Worm (Caenorhabditis elegans) whole organism, young adult: ENCODE results near the gene mrpl-36.

Experiments used
- B0336.3 ChIP-seq: fragments of 200-800 bp; sonication (Bioruptor generic); IDR thresholded peaks from 2 replicates; pipeline ENCODE4 v1.3.6; 2022; ENCODE audit warnings: missing genetic modification characterization, missing compliant biosample characterization
- C06A6.2 ChIP-seq: fragments of 200-800 bp; sonication (Bioruptor generic); conservative IDR thresholded peaks from 2 replicates; pipeline ENCODE4 v1.3.6; 2022; ENCODE audit warnings: missing genetic modification characterization, missing compliant biosample characterization
- C17E4.6 ChIP-seq: fragments of 200-800 bp; sonication (Bioruptor generic); IDR thresholded peaks from 2 replicates; pipeline ENCODE4 v1.3.6; 2022; ENCODE audit warnings: missing genetic modification reagents, missing genetic modification characterization, missing compliant biosample characterization
- D2030.7 ChIP-seq: fragments of 200-800 bp; sonication (Bioruptor generic); IDR thresholded peaks from 2 replicates; pipeline ENCODE4 v1.3.6; 2022; ENCODE audit warnings: missing genetic modification reagents, missing genetic modification characterization, missing compliant biosample characterization
- F23B12.7 ChIP-seq: sonication (generic microtip); optimal IDR thresholded peaks from 2 replicates; lab custom pipeline; 2017; ENCODE audit warnings: missing genetic modification characterization, mild to moderate bottlenecking, missing compliant biosample characterization, antibody characterized with exemption, moderate library complexity; ENCODE audit not compliant: insufficient read depth
- F33H1.4 ChIP-seq: fragments of 200-800 bp; sonication (Bioruptor generic); IDR thresholded peaks from 2 replicates; pipeline ENCODE4 v1.3.6; 2022; ENCODE audit warnings: missing genetic modification reagents, missing genetic modification characterization, missing compliant biosample characterization
- F37B4.10 ChIP-seq: fragments of 200-800 bp; sonication (Bioruptor generic); IDR thresholded peaks from 2 replicates; pipeline ENCODE4 v1.3.6; 2022; ENCODE audit warnings: missing genetic modification characterization, missing compliant biosample characterization
- F55B11.4 ChIP-seq: sonication (generic microtip); optimal IDR thresholded peaks from 2 replicates; lab custom pipeline; 2016; ENCODE audit warnings: missing compliant biosample characterization, missing genetic modification characterization, borderline replicate concordance; ENCODE audit not compliant: insufficient read depth
- Y53G8AR.9 ChIP-seq: fragments of 200-800 bp; sonication (Bioruptor generic); conservative IDR thresholded peaks from 2 replicates; pipeline ENCODE4 v1.3.6; 2022; ENCODE audit warnings: missing genetic modification reagents, missing genetic modification characterization, missing compliant biosample characterization
- Y67H2A.10 ChIP-seq: fragments of 200-800 bp; sonication (Bioruptor generic); conservative IDR thresholded peaks from 2 replicates; pipeline ENCODE4 v1.3.6; 2022; ENCODE audit warnings: missing genetic modification reagents, missing genetic modification characterization, missing compliant biosample characterization
- Y95B8A.8 ChIP-seq: fragments of 200-800 bp; sonication (Bioruptor generic); IDR thresholded peaks from 2 replicates; pipeline ENCODE4 v1.3.6; 2022; ENCODE audit warnings: missing genetic modification reagents, missing genetic modification characterization, missing compliant biosample characterization
- atf-7 ChIP-seq: sonication (generic microtip); optimal IDR thresholded peaks from 2 replicates; lab custom pipeline; 2017; ENCODE audit warnings: mild to moderate bottlenecking, missing genetic modification characterization, missing compliant biosample characterization
- bed-1 ChIP-seq: fragments of 200-800 bp; sonication (Bioruptor generic); IDR thresholded peaks from 2 replicates; pipeline ENCODE4 v1.3.6; 2022; ENCODE audit warnings: missing genetic modification reagents, missing genetic modification characterization, missing compliant biosample characterization
- ceh-27 ChIP-seq: fragments of 200-800 bp; sonication (Bioruptor generic); optimal IDR thresholded peaks from 2 replicates; lab custom pipeline; 2018; ENCODE audit warnings: mild to moderate bottlenecking, missing genetic modification characterization, moderate library complexity, missing compliant biosample characterization
- ceh-58 ChIP-seq: fragments of 200-800 bp; sonication (Bioruptor generic); IDR thresholded peaks from 2 replicates; pipeline ENCODE4 v1.3.6; 2022; ENCODE audit warnings: missing genetic modification characterization, missing compliant biosample characterization
- ceh-79 ChIP-seq: sonication (generic microtip); optimal IDR thresholded peaks from 2 replicates; lab custom pipeline; 2017; ENCODE audit warnings: mild to moderate bottlenecking, missing genetic modification characterization, missing compliant biosample characterization
- ceh-91 ChIP-seq: fragments of 200-800 bp; sonication (Bioruptor generic); IDR thresholded peaks from 2 replicates; pipeline ENCODE4 v1.3.6; 2022; ENCODE audit warnings: missing genetic modification reagents, missing genetic modification characterization, missing compliant biosample characterization
- die-1 ChIP-seq: sonication (generic microtip); optimal IDR thresholded peaks from 2 replicates; lab custom pipeline; 2016; ENCODE audit warnings: missing genotype, mild to moderate bottlenecking, missing genetic modification characterization, missing compliant biosample characterization
- ekl-4 ChIP-seq: fragments of 200-800 bp; sonication (Bioruptor generic); IDR thresholded peaks from 2 replicates; pipeline ENCODE4 v1.3.6; 2022; ENCODE audit warnings: missing genetic modification reagents, missing genetic modification characterization, missing compliant biosample characterization
- hlh-12 ChIP-seq: sonication (generic microtip); optimal IDR thresholded peaks from 2 replicates; lab custom pipeline; 2016; ENCODE audit warnings: missing genetic modification characterization, missing compliant biosample characterization
- hlh-26 ChIP-seq: fragments of 200-800 bp; sonication (Bioruptor generic); conservative IDR thresholded peaks from 2 replicates; pipeline ENCODE4 v1.3.6; 2022; ENCODE audit warnings: missing genetic modification reagents, missing genetic modification characterization, missing compliant biosample characterization
- hmg-1.2 ChIP-seq: fragments of 200-800 bp; sonication (Bioruptor generic); IDR thresholded peaks from 2 replicates; pipeline ENCODE4 v1.3.6; 2022; ENCODE audit warnings: missing genetic modification reagents, missing genetic modification characterization, missing compliant biosample characterization
- lin-35 ChIP-seq, 3 experiments: fragments of 150-350 bp in 2 of 3; sonication (generic microtip) in 1 of 3; optimal IDR thresholded peaks; 2 replicates each; lab custom pipeline; 2014 to 2018; ENCODE audit warnings: missing biosample characterization in 3 of 3, missing genetic modification characterization in 3 of 3, missing genetic modification reagents in 3 of 3
- lin-40 ChIP-seq: sonication (generic microtip); optimal IDR thresholded peaks from 2 replicates; lab custom pipeline; 2016; ENCODE audit warnings: missing genetic modification characterization, mild to moderate bottlenecking, missing compliant biosample characterization, missing genotype, missing genetic modification reagents
- lin-54 ChIP-seq: fragments of 200-800 bp; sonication (Bioruptor generic); optimal IDR thresholded peaks from 2 replicates; lab custom pipeline; 2018; ENCODE audit warnings: mild to moderate bottlenecking, missing genetic modification characterization, missing compliant biosample characterization
- lir-1 ChIP-seq: fragments of 200-800 bp; sonication (Bioruptor generic); conservative IDR thresholded peaks from 2 replicates; pipeline ENCODE4 v1.3.6; 2022; ENCODE audit warnings: missing genetic modification reagents, missing genetic modification characterization, missing compliant biosample characterization
- lsl-1 ChIP-seq: fragments of 200-800 bp; sonication (Bioruptor generic); optimal IDR thresholded peaks from 2 replicates; lab custom pipeline; 2018; ENCODE audit warnings: mild to moderate bottlenecking, missing genetic modification characterization, moderate library complexity, missing compliant biosample characterization
- madf-10 ChIP-seq: sonication (generic microtip); optimal IDR thresholded peaks from 2 replicates; lab custom pipeline; 2016; ENCODE audit warnings: mild to moderate bottlenecking, missing genetic modification characterization, missing compliant biosample characterization
- madf-3 ChIP-seq: fragments of 200-800 bp; sonication (Bioruptor generic); IDR thresholded peaks from 2 replicates; pipeline ENCODE4 v1.3.6; 2022; ENCODE audit warnings: missing genetic modification reagents, missing genetic modification characterization, missing compliant biosample characterization
- madf-6 ChIP-seq: fragments of 200-800 bp; sonication (Bioruptor generic); IDR thresholded peaks from 2 replicates; pipeline ENCODE4 v1.3.6; 2022; ENCODE audit warnings: missing genetic modification reagents, missing genetic modification characterization, missing compliant biosample characterization
- nfyb-1 ChIP-seq: fragments of 200-800 bp; sonication (Bioruptor generic); IDR thresholded peaks from 2 replicates; pipeline ENCODE4 v1.3.6; 2022; ENCODE audit warnings: missing genetic modification reagents, missing genetic modification characterization, missing compliant biosample characterization
- nhr-179 ChIP-seq: sonication (generic microtip); optimal IDR thresholded peaks from 2 replicates; lab custom pipeline; 2016; ENCODE audit warnings: mild to moderate bottlenecking, missing genetic modification characterization, missing compliant biosample characterization
- nhr-27 ChIP-seq: fragments of 200-800 bp; sonication (Bioruptor generic); optimal IDR thresholded peaks from 2 replicates; lab custom pipeline; 2018; ENCODE audit warnings: mild to moderate bottlenecking, missing genetic modification characterization, moderate library complexity, missing compliant biosample characterization
- pbrm-1 ChIP-seq: fragments of 200-800 bp; sonication (Bioruptor generic); IDR thresholded peaks from 2 replicates; pipeline ENCODE4 v1.3.6; 2022; ENCODE audit warnings: missing genetic modification reagents, missing genetic modification characterization, missing compliant biosample characterization
- pha-4 ChIP-seq: fragments of 150-350 bp; sonication (generic microtip); optimal IDR thresholded peaks from 2 replicates; lab custom pipeline; 2014; ENCODE audit warnings: missing biosample characterization, missing genetic modification reagents, missing genetic modification characterization
- rec-8 ChIP-seq, 2 experiments: sonication (generic microtip); optimal IDR thresholded peaks; 2 replicates each; lab custom pipeline; 2016; ENCODE audit warnings: mild to moderate bottlenecking in 2 of 2, missing genetic modification characterization in 2 of 2, missing genetic modification reagents in 2 of 2, missing genotype in 2 of 2, missing biosample characterization in 1 of 2, missing compliant biosample characterization in 1 of 2, moderate library complexity in 1 of 2
- repo-1 ChIP-seq: sonication (generic microtip); optimal IDR thresholded peaks from 2 replicates; lab custom pipeline; 2017; ENCODE audit warnings: mild to moderate bottlenecking, missing genetic modification characterization, missing compliant biosample characterization
- sdz-38 ChIP-seq: sonication (generic microtip); optimal IDR thresholded peaks from 2 replicates; lab custom pipeline; 2016; ENCODE audit warnings: missing genotype, missing genetic modification characterization, missing compliant biosample characterization
- snpc-4 ChIP-seq, 5 experiments: fragments of 150-350 bp in 1 of 5; sonication (generic microtip) in 4 of 5; optimal IDR thresholded peaks; 2 replicates each; lab custom pipeline; 2014 to 2018; ENCODE audit warnings: missing genetic modification characterization in 5 of 5, missing biosample characterization in 3 of 5, antibody characterized with exemption in 2 of 5, mild to moderate bottlenecking in 2 of 5, missing compliant biosample characterization in 2 of 5, missing genotype in 2 of 5, moderate library complexity in 2 of 5, missing genetic modification reagents in 1 of 5
- tbx-9 ChIP-seq: sonication (generic microtip); optimal IDR thresholded peaks from 2 replicates; lab custom pipeline; 2016; ENCODE audit warnings: borderline replicate concordance, missing genetic modification characterization, inconsistent platforms, missing compliant biosample characterization
- unc-130 ChIP-seq: sonication (generic microtip); optimal IDR thresholded peaks from 2 replicates; lab custom pipeline; 2016; ENCODE audit warnings: missing genetic modification reagents, missing genetic modification characterization, missing compliant biosample characterization
- ztf-22 ChIP-seq: fragments of 200-800 bp; sonication (Bioruptor generic); optimal IDR thresholded peaks from 2 replicates; lab custom pipeline; 2018; ENCODE audit warnings: mild to moderate bottlenecking, missing genetic modification characterization, moderate library complexity, missing compliant biosample characterization
- ztf-28 ChIP-seq: fragments of 200-800 bp; sonication (Bioruptor generic); IDR thresholded peaks from 2 replicates; pipeline ENCODE4 v1.3.6; 2022; ENCODE audit warnings: missing genetic modification reagents, missing genetic modification characterization, missing compliant biosample characterization
- ztf-3 ChIP-seq: fragments of 200-800 bp; sonication (Bioruptor generic); optimal IDR thresholded peaks from 2 replicates; lab custom pipeline; 2018; ENCODE audit warnings: mild to moderate bottlenecking, missing genetic modification characterization, missing compliant biosample characterization

mrpl-36 gene

ce11 chrIII:9827163-9827951 lies 20.6 kb downstream of the mrpl-36 start, which contains the start of the genes ZK632.10 and ZK632.11 (continued):
- TF ChIP-seq nfyb-1 (peak; percentile 49; the same call in 1 of the 2 replicates), D2030.7 (peak; percentile 33; the same call in 1 of the 2 replicates), nhr-27 (tag; lab: Kevin White, UChicago) (no peak), C06A6.2 (GFP tag; lab: Robert Waterston, UW) (no peak), Y53G8AR.9 (peak; percentile 39; the same call in 1 of the 2 replicates), F23B12.7 (tag; lab: Kevin White, UChicago) (peak; percentile 73), F33H1.4 (peak; percentile 66), pbrm-1 (peak; percentile 56), lsl-1 (GFP tag; lab: Kevin White, UChicago) (peak; percentile 83), F55B11.4 (no peak), lin-40 (tag; lab: Kevin White, UChicago) (no peak), ceh-79 (tag; lab: Kevin White, UChicago) (no peak), hmg-1.2 (GFP tag; lab: Robert Waterston, UW) (peak; percentile 44; the same call in 1 of the 2 replicates), ekl-4 (no peak), snpc-4 (GFP tag; optimal IDR thresholded peaks at IDR 0.05; lab: Kevin White, UChicago) (no peak), snpc-4 (tag; optimal IDR thresholded peaks at IDR 0.05; lab: Kevin White, UChicago) (peak in 2 of 4 experiments; percentile 16 to 42), lin-54 (GFP tag; lab: Kevin White, UChicago) (peak; percentile 31), ceh-27 (peak; percentile 20), madf-3 (GFP tag; lab: Robert Waterston, UW) (peak; percentile 37; the same call in 1 of the 2 replicates)

- TF ChIP-seq madf-3 (GFP tag; lab: Robert Waterston, UW) (no peak), ztf-3 (GFP tag; lab: Kevin White, UChicago) (no peak), tbx-9 (tag; lab: Kevin White, UChicago) (no peak), madf-10 (tag; lab: Kevin White, UChicago) (no peak), hlh-26 (GFP tag; lab: Robert Waterston, UW) (no peak), bed-1 (no peak), Y95B8A.8 (GFP tag; lab: Robert Waterston, UW) (no peak), B0336.3 (no peak), sdz-38 (tag; lab: Kevin White, UChicago) (no peak), lin-35 (GFP tag; optimal IDR thresholded peaks at IDR 0.05; lab: Kevin White, UChicago) (peak in 1 of 3 experiments; percentile 44), hlh-12 (tag; lab: Kevin White, UChicago) (no peak), Y53G8AR.9 (peak; percentile 66), rec-8 (tag; optimal IDR thresholded peaks at IDR 0.05; lab: Kevin White, UChicago) (no peak), ztf-28 (GFP tag; lab: Robert Waterston, UW) (no peak), lir-1 (no peak), pbrm-1 (0 out of 2 replicates have a peak, but pooled peaks have one; percentile 48), pha-4 (no peak), repo-1 (tag; lab: Kevin White, UChicago) (peak; percentile 40), die-1 (no peak), ceh-58 (GFP tag; lab: Robert Waterston, UW) (no peak), madf-6 (GFP tag; lab: Robert Waterston, UW) (0 out of 2 replicates have a peak, but pooled peaks have one; percentile 8), ekl-4 (0 out of 2 replicates have a peak, but pooled peaks have one; percentile 35), F55B11.4 (no peak), C17E4.6 (GFP tag; lab: Robert Waterston, UW) (no peak), F37B4.10 (GFP tag; lab: Robert Waterston, UW) (no peak), Y67H2A.10 (GFP tag; lab: Robert Waterston, UW) (no peak), lin-54 (GFP tag; lab: Kevin White, UChicago) (peak; percentile 39), unc-130 (GFP tag; lab: Kevin White, UChicago) (no peak), lin-40 (tag; lab: Kevin White, UChicago) (peak; percentile 39), ztf-22 (GFP tag; lab: Kevin White, UChicago) (no peak), atf-7 (peak; percentile 52), nhr-179 (no peak), hmg-1.2 (GFP tag; lab: Robert Waterston, UW) (0 out of 2 replicates have a peak, but pooled peaks have one; percentile 25), ceh-91 (GFP tag; lab: Robert Waterston, UW) (no peak)
Measured at ce11 chrIII:9826005-9826404, 21.9 kb downstream of the mrpl-36 start.
